Fruit fly (Drosophila melanogaster): Measurements from ENCODE around the gene CG33271.

The CG33271 gene

DNA sequence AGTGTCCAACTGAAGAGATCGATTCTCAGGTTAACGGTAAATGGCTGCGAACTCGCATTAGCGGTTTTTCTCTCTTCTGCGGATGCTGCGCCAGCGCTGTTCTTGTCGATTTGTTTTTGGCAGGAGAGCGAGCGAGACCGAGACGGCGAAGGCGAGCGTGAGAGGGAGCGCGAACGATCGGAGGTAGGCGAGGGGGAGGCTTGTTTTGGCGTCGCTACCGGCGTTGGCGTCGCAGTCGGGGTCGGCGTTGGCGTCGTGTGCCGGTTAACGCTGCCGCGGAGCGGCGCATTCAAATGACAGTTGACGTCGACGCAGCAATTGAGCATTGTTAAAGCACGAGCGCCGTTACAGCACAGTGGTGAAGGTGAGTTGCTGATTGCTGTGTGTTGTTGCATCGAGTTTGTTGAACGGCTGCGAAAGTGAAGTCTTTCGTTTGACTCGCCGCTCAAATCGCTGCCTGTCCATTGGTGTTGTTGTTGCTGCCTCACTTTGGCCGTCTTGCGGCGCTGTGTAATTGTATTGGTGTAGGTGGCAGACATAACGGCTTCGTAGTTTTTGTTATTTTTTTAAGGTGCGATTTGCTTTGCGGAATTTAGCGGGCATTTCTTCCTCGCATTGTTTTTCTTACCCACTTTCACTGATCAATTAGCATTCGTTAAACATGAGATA, 9.6 kb upstream of the CG33271 start (continued):
- TF ChIP-seq CG7987 (GFP tag; optimal IDR thresholded peaks at IDR 0.05) (no peak), CG13775 (GFP tag; optimal IDR thresholded peaks at IDR 0.05) (no peak), CG1792 (GFP tag; optimal IDR thresholded peaks at IDR 0.05) (no peak), CG7786 (GFP tag; optimal IDR thresholded peaks at IDR 0.05) (no peak), Bdp1 (GFP tag; optimal IDR thresholded peaks at IDR 0.05) (no peak), Doc2 (GFP tag; IDR thresholded peaks at IDR 0.05) (no peak), lab (GFP tag; optimal IDR thresholded peaks at IDR 0.05) (no peak), sqz (GFP tag; optimal IDR thresholded peaks at IDR 0.05) (no peak), CG6654 (GFP tag; optimal IDR thresholded peaks at IDR 0.05) (no peak), zfh1 (GFP tag; IDR thresholded peaks at IDR 0.05) (no peak), CG3838 (GFP tag; optimal IDR thresholded peaks at IDR 0.05) (no peak), CG10565 (GFP tag; optimal IDR thresholded peaks at IDR 0.05) (no peak), CG2199 (GFP tag; IDR thresholded peaks at IDR 0.05) (no peak), CG13123 (GFP tag; optimal IDR thresholded peaks at IDR 0.05) (no peak), vnd (GFP tag; IDR thresholded peaks at IDR 0.05; ENCODE audit: partially characterized antibody) (no peak), Six4 (GFP tag; optimal IDR thresholded peaks at IDR 0.05) (no peak), pb (GFP tag; optimal IDR thresholded peaks at IDR 0.05) (no peak), pita (GFP tag; optimal IDR thresholded peaks at IDR 0.05) (no peak), CG8290 (GFP tag; optimal IDR thresholded peaks at IDR 0.05) (no peak), CG8290 (tag; optimal IDR thresholded peaks at IDR 0.05) (no peak), Med (GFP tag) (peak; percentile 78), gfzf (GFP tag; optimal IDR thresholded peaks at IDR 0.05) (no peak), unc-4 (GFP tag; IDR thresholded peaks at IDR 0.05; ENCODE audit: partially characterized antibody) (no peak), Hey (tag; optimal IDR thresholded peaks at IDR 0.05) (no peak), nerfin-1 (tag; optimal IDR thresholded peaks at IDR 0.05) (no peak), Opbp (GFP tag; IDR thresholded peaks at IDR 0.05; ENCODE audit: partially characterized antibody) (no peak), tap (tag; optimal IDR thresholded peaks at IDR 0.05) (no peak), Optix (GFP tag; IDR thresholded peaks at IDR 0.05) (no peak), Neu2 (GFP tag; optimal IDR thresholded peaks at IDR 0.05; ENCODE audit: borderline replicate concordance) (no peak), CG3065 (GFP tag; optimal IDR thresholded peaks at IDR 0.05) (no peak), CG10209 (GFP tag; optimal IDR thresholded peaks at IDR 0.05) (no peak), prd (optimal IDR thresholded peaks at IDR 0.05) (no peak), prd (GFP tag; IDR thresholded peaks at IDR 0.05) (no peak), ftz-f1 (GFP tag; optimal IDR thresholded peaks at IDR 0.05) (peak; percentile 84), sug (tag; optimal IDR thresholded peaks at IDR 0.05) (no peak), CoRest (tag; optimal IDR thresholded peaks at IDR 0.05) (no peak), CG9437 (GFP tag; optimal IDR thresholded peaks at IDR 0.05) (no peak), schlank (tag; optimal IDR thresholded peaks at IDR 0.05) (no peak), Ravus (GFP tag; IDR thresholded peaks at IDR 0.05) (no peak), CG43689 (GFP tag; IDR thresholded peaks at IDR 0.05) (no peak), Ada2b (GFP tag; IDR thresholded peaks at IDR 0.05) (no peak), CG1603 (tag; optimal IDR thresholded peaks at IDR 0.05) (no peak), zen (tag; optimal IDR thresholded peaks at IDR 0.05) (no peak), CG6854 (GFP tag; optimal IDR thresholded peaks at IDR 0.05) (no peak), grn (GFP tag; optimal IDR thresholded peaks at IDR 0.05) (no peak), CG11723 (GFP tag; optimal IDR thresholded peaks at IDR 0.05) (no peak), Fer2 (tag; optimal IDR thresholded peaks at IDR 0.05) (no peak), Atf3 (GFP tag; optimal IDR thresholded peaks at IDR 0.05) (no peak), D19B (GFP tag; optimal IDR thresholded peaks at IDR 0.05) (no peak), repo (GFP tag; optimal IDR thresholded peaks at IDR 0.05) (no peak), CG17912 (GFP tag; optimal IDR thresholded peaks at IDR 0.05) (no peak)

Data from whole organism, embryonic.